Fruit fly (Drosophila melanogaster) whole organism, prepupa: ENCODE measurements around the gene RluA-1.
A peak's percentile ranks its signal among the peaks of the same experiment; 100 is the strongest.

Experiments used
- Blimp-1 ChIP-seq: fragments of 200-800 bp; sonication (Bioruptor generic); optimal IDR thresholded peaks from 3 replicates; lab custom pipeline; 2017; ENCODE audit warnings: missing biosample characterization, missing genetic modification characterization, mild to moderate bottlenecking, moderate library complexity, missing genetic modification reagents
- CG10631 ChIP-seq: fragments of 200-800 bp; sonication (Bioruptor generic); optimal IDR thresholded peaks from 2 replicates; lab custom pipeline; 2016; ENCODE audit warnings: missing biosample characterization, missing genetic modification characterization
- CG10669 ChIP-seq: fragments of 200-800 bp; sonication (Bioruptor generic); optimal IDR thresholded peaks from 3 replicates; lab custom pipeline; 2018; ENCODE audit warnings: missing biosample characterization, mild to moderate bottlenecking, missing genetic modification characterization, moderate library complexity
- CG11294 ChIP-seq: fragments of 200-800 bp; sonication (Bioruptor generic); IDR thresholded peaks from 2 replicates; pipeline ENCODE4 v1.3.6; 2022; ENCODE audit warnings: missing biosample characterization, missing genetic modification characterization
- CG11762 ChIP-seq: fragments of 200-800 bp; sonication (Bioruptor generic); optimal IDR thresholded peaks from 3 replicates; lab custom pipeline; 2016; ENCODE audit warnings: missing biosample characterization, missing genetic modification characterization; ENCODE audit not compliant: insufficient read depth
- CG3032 ChIP-seq: fragments of 200-800 bp; optimal IDR thresholded peaks from 2 replicates; lab custom pipeline; 2019; ENCODE audit warnings: missing biosample characterization, mild to moderate bottlenecking, missing genetic modification characterization, moderate library complexity
- CG32006 ChIP-seq: fragments of 200-800 bp; sonication (Bioruptor generic); optimal IDR thresholded peaks from 3 replicates; lab custom pipeline; 2017; ENCODE audit warnings: missing biosample characterization, mild to moderate bottlenecking, missing genetic modification characterization
- CG6792 ChIP-seq: fragments of 200-800 bp; sonication (Bioruptor generic); optimal IDR thresholded peaks from 3 replicates; lab custom pipeline; 2016; ENCODE audit warnings: missing biosample characterization, missing genetic modification characterization
- CG6808 ChIP-seq: fragments of 200-800 bp; sonication (Bioruptor generic); optimal IDR thresholded peaks from 3 replicates; lab custom pipeline; 2017; ENCODE audit warnings: missing biosample characterization, missing genetic modification characterization, mild to moderate bottlenecking, moderate library complexity, missing genetic modification reagents
- CG6854 ChIP-seq: fragments of 200-800 bp; sonication (Bioruptor generic); optimal IDR thresholded peaks from 2 replicates; lab custom pipeline; 2017; ENCODE audit warnings: missing biosample characterization, mild to moderate bottlenecking, missing genetic modification characterization
- CG7368 ChIP-seq: fragments of 200-800 bp; sonication (Bioruptor generic); optimal IDR thresholded peaks from 3 replicates; lab custom pipeline; 2016; ENCODE audit warnings: missing biosample characterization, missing genetic modification characterization
- CG8119 ChIP-seq: fragments of 200-800 bp; sonication (Bioruptor generic); IDR thresholded peaks from 3 replicates; pipeline ENCODE4 v1.3.6; 2022; ENCODE audit warnings: missing biosample characterization, missing genetic modification characterization
- CG8632 ChIP-seq: fragments of 200-800 bp; sonication (Bioruptor generic); optimal IDR thresholded peaks from 3 replicates; lab custom pipeline; 2016; ENCODE audit warnings: missing biosample characterization, missing genetic modification characterization
- Eip75B ChIP-seq: fragments of 200-800 bp; sonication (Bioruptor generic); optimal IDR thresholded peaks from 3 replicates; lab custom pipeline; 2016; ENCODE audit warnings: missing biosample characterization, missing genetic modification characterization
- Eip78C ChIP-seq: fragments of 200-800 bp; sonication (Bioruptor generic); peaks from one replicate; lab custom pipeline; 2016; ENCODE audit warnings: missing biosample characterization, missing genetic modification characterization
- Eip93F ChIP-seq: fragments of 200-800 bp; sonication (Bioruptor generic); optimal IDR thresholded peaks from 2 replicates; lab custom pipeline; 2016; ENCODE audit warnings: missing biosample characterization, mild to moderate bottlenecking, missing genetic modification characterization
- Hr38 ChIP-seq: sonication (Bioruptor generic); optimal IDR thresholded peaks from 2 replicates; lab custom pipeline; 2016; ENCODE audit warnings: missing biosample characterization, missing genetic modification characterization
- Hr39 ChIP-seq: fragments of 200-800 bp; sonication (Bioruptor generic); optimal IDR thresholded peaks from 2 replicates; lab custom pipeline; 2016; ENCODE audit warnings: missing biosample characterization, missing genetic modification characterization
- Met ChIP-seq: fragments of 200-800 bp; sonication (Bioruptor generic); optimal IDR thresholded peaks from 3 replicates; lab custom pipeline; 2016; ENCODE audit warnings: missing biosample characterization, missing genetic modification characterization
- Smox ChIP-seq: fragments of 200-800 bp; sonication (Bioruptor generic); optimal IDR thresholded peaks from 3 replicates; lab custom pipeline; 2016; ENCODE audit warnings: missing biosample characterization, missing genetic modification characterization
- Sox15 ChIP-seq: fragments of 200-800 bp; sonication (Bioruptor generic); optimal IDR thresholded peaks from 3 replicates; lab custom pipeline; 2016; ENCODE audit warnings: missing biosample characterization, missing genetic modification characterization
- dac ChIP-seq: fragments of 200-800 bp; sonication (Bioruptor generic); optimal IDR thresholded peaks from 2 replicates; lab custom pipeline; 2017; ENCODE audit warnings: missing biosample characterization, mild to moderate bottlenecking, missing genetic modification characterization
- dsx ChIP-seq: fragments of 200-800 bp; optimal IDR thresholded peaks from 3 replicates; lab custom pipeline; 2019; ENCODE audit warnings: missing biosample characterization, mild to moderate bottlenecking, missing genetic modification characterization, moderate library complexity; ENCODE audit not compliant: poor library complexity, severe bottlenecking
- eg ChIP-seq: fragments of 200-800 bp; sonication (Bioruptor generic); IDR thresholded peaks from 3 replicates; pipeline ENCODE4 v1.3.6; 2022; ENCODE audit warnings: missing biosample characterization, missing genetic modification characterization
- esn ChIP-seq: fragments of 200-800 bp; sonication (Bioruptor generic); optimal IDR thresholded peaks from 2 replicates; lab custom pipeline; 2016; ENCODE audit warnings: missing biosample characterization, mild to moderate bottlenecking, missing genetic modification characterization, moderate library complexity
- fkh ChIP-seq: fragments of 200-800 bp; sonication (Bioruptor generic); optimal IDR thresholded peaks from 3 replicates; lab custom pipeline; 2017; ENCODE audit warnings: missing biosample characterization, mild to moderate bottlenecking, missing genetic modification characterization, moderate library complexity
- lz ChIP-seq: fragments of 200-800 bp; sonication (Bioruptor generic); optimal IDR thresholded peaks from 3 replicates; lab custom pipeline; 2016; ENCODE audit warnings: missing biosample characterization, missing genetic modification characterization
- net ChIP-seq: fragments of 200-800 bp; sonication (Bioruptor generic); optimal IDR thresholded peaks from 3 replicates; lab custom pipeline; 2016; ENCODE audit warnings: missing biosample characterization, missing genetic modification characterization
- salr ChIP-seq, 2 experiments: fragments of 200-800 bp; sonication (Bioruptor generic); optimal IDR thresholded peaks; 3 replicates each; lab custom pipeline; 2016 to 2018; ENCODE audit warnings: missing biosample characterization in 2 of 2, missing genetic modification characterization in 2 of 2, mild to moderate bottlenecking in 1 of 2
- spab ChIP-seq: fragments of 200-800 bp; sonication (Bioruptor generic); optimal IDR thresholded peaks from 2 replicates; lab custom pipeline; 2017; ENCODE audit warnings: missing biosample characterization, mild to moderate bottlenecking, missing genetic modification characterization, missing genetic modification reagents
- svp ChIP-seq: fragments of 200-800 bp; sonication (Bioruptor generic); peaks from one replicate; lab custom pipeline; 2016; ENCODE audit warnings: missing biosample characterization, missing genetic modification characterization
- vri ChIP-seq: fragments of 200-800 bp; sonication (Bioruptor generic); optimal IDR thresholded peaks from 3 replicates; lab custom pipeline; 2016; ENCODE audit warnings: missing biosample characterization, mild to moderate bottlenecking, missing genetic modification characterization

Gene RluA-1

DNA sequence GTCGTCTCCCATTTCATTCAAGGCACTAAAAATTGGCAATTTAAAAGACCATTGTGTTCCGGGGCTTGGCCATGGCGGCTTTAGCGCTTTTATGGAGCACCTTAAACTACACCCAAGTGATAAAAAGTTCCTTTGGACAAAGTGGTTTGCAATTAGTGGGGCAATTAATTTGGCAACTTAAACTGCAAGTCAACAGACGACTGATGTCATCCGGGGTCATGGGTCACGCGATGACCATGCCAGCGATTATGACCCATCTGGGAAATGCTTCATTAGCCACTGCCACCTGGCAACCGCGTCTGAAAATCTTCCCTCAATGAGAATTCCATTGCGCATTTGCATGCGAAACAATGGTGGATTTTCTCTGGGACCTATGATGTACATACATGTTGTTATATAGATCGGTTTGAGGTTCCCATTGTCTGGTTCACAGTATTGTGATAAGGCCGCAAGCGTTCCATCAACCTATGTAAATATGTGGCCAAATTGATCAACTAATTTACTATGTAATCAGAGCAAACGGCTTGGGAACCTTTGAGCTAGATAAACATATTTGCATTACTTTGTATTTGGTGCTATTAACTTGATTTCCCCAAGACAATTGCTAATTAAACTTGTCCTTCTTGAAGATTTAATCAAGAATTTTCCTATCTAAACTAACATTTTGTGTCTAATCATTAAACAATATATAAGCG, 23.1 kb upstream of the RluA-1 start:
- TF ChIP-seq svp: peak; percentile 80
- peak; percentile 68 for TF ChIP-seq fkh (GFP tag; lab: Kevin White, UChicago)
- TF ChIP-seq Hr39 (GFP tag; lab: Kevin White, UChicago): no peak
- TF ChIP-seq, all 60 proteins: peak for 2

DNA sequence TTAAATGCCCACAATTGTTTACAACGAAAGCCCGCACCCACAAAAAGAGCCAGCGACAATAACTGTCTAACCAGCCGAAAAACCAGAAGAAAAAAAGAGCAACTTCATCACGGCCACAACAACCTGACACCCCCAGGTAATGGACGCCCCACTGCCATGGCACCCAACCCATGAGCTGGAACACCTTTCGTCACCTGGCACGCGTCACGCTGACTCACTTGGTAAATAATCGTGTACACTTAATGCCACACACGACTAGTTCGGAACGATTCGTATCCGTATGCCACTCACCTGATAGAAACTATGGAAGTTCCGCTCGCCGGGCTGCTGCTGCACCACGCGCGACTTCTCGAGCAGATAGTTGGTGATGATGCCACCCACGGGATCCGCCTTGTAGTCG, 22.2 kb upstream of the RluA-1 start:
- TF ChIP-seq fkh (GFP tag; lab: Kevin White, UChicago) (peak; percentile 51), spab (GFP tag; lab: Kevin White, UChicago) (no peak)
- TF ChIP-seq, all 60 proteins: peak for 1

DNA sequence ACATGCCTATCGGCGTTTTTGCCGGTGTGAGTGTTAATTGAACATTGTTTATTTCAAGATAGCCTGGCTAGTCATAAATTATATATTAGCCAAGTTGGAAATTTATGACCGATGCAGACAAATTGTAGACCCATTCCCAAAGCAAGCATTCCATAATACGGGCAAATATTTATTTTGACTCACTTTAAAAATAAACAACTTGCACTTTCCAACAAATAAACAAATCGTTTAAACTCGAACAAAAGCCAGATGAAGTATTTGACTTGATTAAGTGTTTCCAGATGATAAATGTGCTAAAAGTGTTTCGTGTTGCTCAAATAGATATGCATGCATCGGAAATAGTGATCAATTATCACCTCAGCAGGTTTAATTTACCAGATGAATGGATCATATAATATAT, 21.3 kb upstream of the RluA-1 start:
- TF ChIP-seq CG11762 (GFP tag; lab: Kevin White, UChicago) (no peak), fkh (GFP tag; lab: Kevin White, UChicago) (peak; percentile 57)

DNA sequence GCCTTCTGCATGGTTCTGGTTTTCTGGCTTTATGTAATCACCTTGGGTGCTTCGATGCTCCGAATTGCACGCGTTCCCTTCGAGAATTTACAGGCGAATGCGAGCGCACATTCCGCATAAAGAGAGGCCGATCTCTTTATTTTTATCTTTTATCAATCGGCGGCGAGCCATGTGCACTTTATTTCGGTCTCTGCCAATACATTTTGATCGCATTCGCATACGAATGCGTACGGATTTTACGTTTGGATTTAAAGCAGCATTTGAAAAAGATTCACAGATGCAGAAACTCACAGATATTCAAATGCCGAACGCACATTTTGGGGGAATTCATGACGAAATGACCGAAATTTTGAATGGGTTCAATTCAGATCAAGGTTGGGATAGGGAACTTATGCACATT, 17.2 kb upstream of the RluA-1 start, which contains the start of gene CG13144:
Gene CG13144, minus strand, starts transcription at position 101 of the 400 bp plus-strand sequence.
- TF ChIP-seq dsx (GFP tag; lab: Kevin White, UChicago) (no peak), CG6854 (GFP tag; lab: Kevin White, UChicago) (no peak), salr (GFP tag; optimal IDR thresholded peaks at IDR 0.05; lab: Kevin White, UChicago) (no peak), CG11294 (GFP tag; lab: Robert Waterston, UW) (no peak), eg (GFP tag; lab: Robert Waterston, UW) (no peak), CG3032 (tag; lab: Kevin White, UChicago) (no peak), Sox15 (no peak), Eip75B (GFP tag; lab: Kevin White, UChicago) (no peak), Hr39 (GFP tag; lab: Kevin White, UChicago) (no peak), CG8119 (GFP tag; lab: Robert Waterston, UW) (no peak), Hr38 (GFP tag; lab: Kevin White, UChicago) (no peak), spab (GFP tag; lab: Kevin White, UChicago) (no peak), Eip78C (GFP tag; lab: Kevin White, UChicago) (no peak), Smox (GFP tag; lab: Kevin White, UChicago) (no peak), CG6792 (GFP tag; lab: Kevin White, UChicago) (no peak), net (no peak), CG10631 (GFP tag; lab: Kevin White, UChicago) (no peak), CG6808 (GFP tag; lab: Kevin White, UChicago) (no peak), vri (GFP tag; lab: Kevin White, UChicago) (no peak), CG7368 (GFP tag; lab: Kevin White, UChicago) (no peak)
- TF ChIP-seq, all 60 proteins: peak for 0

DNA sequence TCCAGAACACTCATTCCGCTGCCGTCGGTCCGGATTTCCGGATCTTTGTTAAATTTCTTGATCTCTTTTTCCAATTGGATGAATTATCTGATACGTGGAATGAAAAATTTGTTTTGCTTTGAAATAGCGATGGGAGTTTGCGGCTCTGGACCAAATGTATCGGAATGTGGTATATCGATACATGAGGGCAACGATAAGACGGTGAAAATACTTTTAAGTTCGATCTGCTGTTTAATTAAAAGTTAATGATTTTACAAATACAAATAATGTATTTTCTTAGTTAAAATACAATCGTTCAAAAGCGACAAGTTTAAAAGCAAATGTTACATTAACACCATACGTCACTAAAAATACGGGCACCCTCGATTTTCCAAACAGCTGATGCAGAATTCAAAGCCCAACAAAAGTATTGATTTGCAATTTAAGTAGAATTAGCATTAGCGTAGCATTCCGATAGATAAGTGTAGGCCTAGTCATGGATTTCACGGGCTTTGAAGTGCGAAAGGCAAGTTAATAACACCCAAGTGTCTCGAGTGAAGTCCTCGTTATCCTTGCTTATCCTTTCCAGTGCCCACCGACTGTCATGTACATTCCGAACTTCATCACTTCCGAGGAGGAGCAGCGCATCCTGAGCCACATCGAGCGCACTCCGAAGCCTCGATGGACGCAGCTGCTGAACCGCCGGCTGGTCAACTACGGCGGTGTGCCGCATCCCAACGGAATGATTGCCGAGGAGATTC, 14.5 kb upstream of the RluA-1 start, which contains the start of the genes Cog4 and CG6144:
Gene Cog4, minus strand, starts transcription at position 139 of the 740 bp plus-strand sequence.
Gene CG6144, plus strand, starts transcription at position 211 of the 740 bp plus-strand sequence.
- TF ChIP-seq net: no peak
- no peak for TF ChIP-seq CG8632
- no peak for TF ChIP-seq CG6808 (GFP tag; lab: Kevin White, UChicago)
- TF ChIP-seq Eip93F (GFP tag; lab: Kevin White, UChicago): peak; percentile 47
- TF ChIP-seq CG11294 (GFP tag; lab: Robert Waterston, UW): no peak
- TF ChIP-seq dac (GFP tag; lab: Kevin White, UChicago): no peak
- no peak for TF ChIP-seq CG10669 (GFP tag; lab: Kevin White, UChicago)
- no peak for TF ChIP-seq CG8119 (GFP tag; lab: Robert Waterston, UW)
- TF ChIP-seq lz (GFP tag; lab: Kevin White, UChicago): peak; percentile 70
- no peak for TF ChIP-seq CG32006 (GFP tag; lab: Kevin White, UChicago)
- TF ChIP-seq dsx (GFP tag; lab: Kevin White, UChicago): no peak
- no peak for TF ChIP-seq Met (GFP tag; lab: Kevin White, UChicago)
- TF ChIP-seq Eip75B (GFP tag; lab: Kevin White, UChicago): no peak
- TF ChIP-seq esn (GFP tag; lab: Kevin White, UChicago): peak; percentile 45
- TF ChIP-seq Blimp-1 (GFP tag; lab: Kevin White, UChicago): no peak
